Fruit fly (Drosophila melanogaster) whole organism, embryonic: ENCODE results near the gene cno.

Experiments used
- B-H2 ChIP-seq: fragments of 200-800 bp; sonication (Bioruptor generic); optimal IDR thresholded peaks from 2 replicates; lab custom pipeline; 2018; ENCODE audit warnings: missing biosample characterization, mild to moderate bottlenecking, missing genetic modification characterization
- Bgb ChIP-seq: fragments of 200-800 bp; sonication (Bioruptor generic); IDR thresholded peaks from 2 replicates; pipeline ENCODE4 v1.3.6; 2022; ENCODE audit warnings: missing biosample characterization, missing genetic modification characterization; ENCODE audit not compliant: partially characterized antibody
- BtbVII ChIP-seq: fragments of 200-800 bp; sonication (Bioruptor generic); optimal IDR thresholded peaks from 3 replicates; lab custom pipeline; 2017; ENCODE audit warnings: missing biosample characterization, mild to moderate bottlenecking, missing genetic modification characterization
- CG10543 ChIP-seq: fragments of 200-800 bp; sonication (Bioruptor generic); optimal IDR thresholded peaks from 3 replicates; lab custom pipeline; 2017; ENCODE audit warnings: missing biosample characterization, mild to moderate bottlenecking, missing genetic modification characterization, moderate library complexity
- CG11085 ChIP-seq: fragments of 200-800 bp; sonication (Bioruptor generic); IDR thresholded peaks from 2 replicates; pipeline ENCODE4 v1.3.6; 2022; ENCODE audit warnings: missing biosample characterization, missing genetic modification characterization
- CG11093 ChIP-seq: fragments of 200-800 bp; sonication (Bioruptor generic); IDR thresholded peaks from 3 replicates; pipeline ENCODE4 v1.3.6; 2022; ENCODE audit warnings: missing biosample characterization, missing genetic modification characterization
- CG12071 ChIP-seq: fragments of 200-800 bp; sonication (Bioruptor generic); optimal IDR thresholded peaks from 3 replicates; lab custom pipeline; 2018; ENCODE audit warnings: missing biosample characterization, mild to moderate bottlenecking, missing genetic modification characterization
- CG1529 ChIP-seq: fragments of 200-800 bp; sonication (Bioruptor generic); optimal IDR thresholded peaks from 3 replicates; lab custom pipeline; 2018; ENCODE audit warnings: missing biosample characterization, missing genetic modification characterization
- CG1602 ChIP-seq: fragments of 200-800 bp; sonication (Bioruptor generic); optimal IDR thresholded peaks from 3 replicates; lab custom pipeline; 2016; ENCODE audit warnings: missing biosample characterization, missing genetic modification characterization
- CG17359 ChIP-seq: fragments of 200-800 bp; sonication (Bioruptor generic); optimal IDR thresholded peaks from 3 replicates; lab custom pipeline; 2018; ENCODE audit warnings: missing biosample characterization, mild to moderate bottlenecking, missing genetic modification characterization, moderate library complexity
- CG18476 ChIP-seq: fragments of 200-800 bp; sonication (Bioruptor generic); optimal IDR thresholded peaks from 2 replicates; lab custom pipeline; 2016; ENCODE audit warnings: missing biosample characterization, mild to moderate bottlenecking, missing genetic modification characterization
- CG18764 ChIP-seq: fragments of 200-800 bp; sonication (Bioruptor generic); optimal IDR thresholded peaks from 3 replicates; lab custom pipeline; 2016; ENCODE audit warnings: missing biosample characterization, missing genetic modification characterization
- CG2678 ChIP-seq: fragments of 200-800 bp; sonication (Bioruptor generic); optimal IDR thresholded peaks from 3 replicates; lab custom pipeline; 2019; ENCODE audit warnings: missing biosample characterization, mild to moderate bottlenecking, missing genetic modification characterization, moderate library complexity
- CG31441 ChIP-seq: fragments of 200-800 bp; sonication (Bioruptor generic); IDR thresholded peaks from 2 replicates; pipeline ENCODE4 v1.3.6; 2022; ENCODE audit warnings: missing biosample characterization, missing genetic modification characterization
- CG34376 ChIP-seq: fragments of 200-800 bp; sonication (Bioruptor generic); optimal IDR thresholded peaks from 2 replicates; lab custom pipeline; 2018; ENCODE audit warnings: missing biosample characterization, mild to moderate bottlenecking, missing genetic modification characterization
- CG3847 ChIP-seq: fragments of 200-800 bp; sonication (Bioruptor generic); IDR thresholded peaks from 2 replicates; pipeline ENCODE4 v1.3.6; 2022; ENCODE audit warnings: missing biosample characterization, missing genetic modification characterization
- CG4360 ChIP-seq: fragments of 200-800 bp; sonication (Bioruptor generic); IDR thresholded peaks from 2 replicates; pipeline ENCODE4 v1.3.6; 2022; ENCODE audit warnings: missing biosample characterization, missing genetic modification characterization
- CG4730 ChIP-seq: fragments of 200-800 bp; sonication (Bioruptor generic); IDR thresholded peaks from 2 replicates; pipeline ENCODE4 v1.3.6; 2022; ENCODE audit warnings: missing biosample characterization, missing genetic modification characterization
- CG7745 ChIP-seq: fragments of 200-800 bp; sonication (Bioruptor generic); optimal IDR thresholded peaks from 2 replicates; lab custom pipeline; 2018; ENCODE audit warnings: missing biosample characterization, mild to moderate bottlenecking, missing genetic modification characterization, moderate library complexity
- CG9609 ChIP-seq: fragments of 200-800 bp; sonication (Bioruptor generic); optimal IDR thresholded peaks from 3 replicates; lab custom pipeline; 2016; ENCODE audit warnings: missing biosample characterization, missing genetic modification characterization
- CG9727 ChIP-seq: fragments of 200-800 bp; sonication (Bioruptor generic); optimal IDR thresholded peaks from 3 replicates; lab custom pipeline; 2017; ENCODE audit warnings: missing biosample characterization, mild to moderate bottlenecking, missing genetic modification characterization
- CG9817 ChIP-seq: fragments of 200-800 bp; sonication (Bioruptor generic); optimal IDR thresholded peaks from 2 replicates; lab custom pipeline; 2018; ENCODE audit warnings: missing biosample characterization, mild to moderate bottlenecking, missing genetic modification characterization, moderate library complexity
- D ChIP-seq, 2 experiments: fragments of 200-800 bp in 1 of 2; fragments of >200 bp in 1 of 2; sonication (Bioruptor generic) in 1 of 2; optimal IDR thresholded peaks; 2 replicates in 1 of 2; 3 replicates in 1 of 2; lab custom pipeline; 2017; ENCODE audit warnings: mild to moderate bottlenecking in 1 of 2, missing biosample characterization in 1 of 2, missing genetic modification characterization in 1 of 2, missing genetic modification reagents in 1 of 2
- Dll ChIP-seq: fragments of 200-800 bp; sonication (Bioruptor generic); IDR thresholded peaks from 4 replicates; pipeline ENCODE4 v1.3.6; 2022; ENCODE audit warnings: missing biosample characterization, missing genetic modification characterization; ENCODE audit not compliant: partially characterized antibody
- Eip74EF ChIP-seq, 2 experiments: fragments of 200-800 bp in 1 of 2; fragments of >200 bp in 1 of 2; sonication (Bioruptor generic) in 1 of 2; optimal IDR thresholded peaks; 2 replicates each; lab custom pipeline; 2017 to 2019; ENCODE audit warnings: missing biosample characterization in 2 of 2, missing genetic modification characterization in 2 of 2, mild to moderate bottlenecking in 1 of 2, moderate library complexity in 1 of 2
- HLH54F ChIP-seq: fragments of 200-800 bp; sonication (Bioruptor generic); optimal IDR thresholded peaks from 3 replicates; lab custom pipeline; 2016; ENCODE audit warnings: missing biosample characterization, missing genetic modification characterization
- HmgZ ChIP-seq: fragments of 200-800 bp; sonication (Bioruptor generic); optimal IDR thresholded peaks from 2 replicates; lab custom pipeline; 2018; ENCODE audit warnings: missing biosample characterization, mild to moderate bottlenecking, missing genetic modification characterization
- Hr51 ChIP-seq, 2 experiments: fragments of 200-800 bp; sonication (Bioruptor generic); optimal IDR thresholded peaks; 2 replicates in 1 of 2; 3 replicates in 1 of 2; lab custom pipeline; 2016 to 2018; ENCODE audit warnings: missing biosample characterization in 2 of 2, missing genetic modification characterization in 2 of 2, mild to moderate bottlenecking in 1 of 2, moderate library complexity in 1 of 2
- Max ChIP-seq: fragments of 200-800 bp; sonication (Bioruptor generic); optimal IDR thresholded peaks from 2 replicates; lab custom pipeline; 2016; ENCODE audit warnings: missing biosample characterization, mild to moderate bottlenecking, missing genetic modification characterization
- Meics ChIP-seq: fragments of 200-800 bp; sonication (Bioruptor generic); optimal IDR thresholded peaks from 2 replicates; lab custom pipeline; 2017; ENCODE audit warnings: missing biosample characterization, mild to moderate bottlenecking, missing genetic modification characterization
- NC2α ChIP-seq: fragments of 200-800 bp; sonication (Bioruptor generic); optimal IDR thresholded peaks from 2 replicates; lab custom pipeline; 2016; ENCODE audit warnings: missing biosample characterization, missing genetic modification characterization
- Opbp ChIP-seq: fragments of 200-800 bp; sonication (Bioruptor generic); IDR thresholded peaks from 3 replicates; pipeline ENCODE4 v1.3.6; 2022; ENCODE audit warnings: missing biosample characterization, missing genetic modification characterization; ENCODE audit not compliant: partially characterized antibody
- Pdp1 ChIP-seq, 2 experiments: fragments of 200-800 bp; sonication (Bioruptor generic); optimal IDR thresholded peaks; 3 replicates each; lab custom pipeline; 2016; ENCODE audit warnings: missing biosample characterization in 2 of 2, missing genetic modification characterization in 2 of 2, mild to moderate bottlenecking in 1 of 2, moderate library complexity in 1 of 2
- Ptx1 ChIP-seq: fragments of 200-800 bp; sonication (Bioruptor generic); IDR thresholded peaks from 2 replicates; pipeline ENCODE4 v1.3.6; 2022; ENCODE audit warnings: missing biosample characterization, missing genetic modification characterization
- Side ChIP-seq: fragments of 200-800 bp; sonication (Bioruptor generic); optimal IDR thresholded peaks from 2 replicates; lab custom pipeline; 2016; ENCODE audit warnings: missing biosample characterization, missing genetic modification characterization
- Vsx1 ChIP-seq: fragments of 200-800 bp; sonication (Bioruptor generic); optimal IDR thresholded peaks from 2 replicates; lab custom pipeline; 2017; ENCODE audit warnings: missing biosample characterization, mild to moderate bottlenecking, missing genetic modification characterization, missing genetic modification reagents
- chif ChIP-seq, 2 experiments: fragments of 200-800 bp; sonication (Bioruptor generic); optimal IDR thresholded peaks; 3 replicates each; lab custom pipeline; 2016; ENCODE audit warnings: missing biosample characterization in 2 of 2, missing genetic modification characterization in 2 of 2
- dmrt99B ChIP-seq: fragments of 200-800 bp; sonication (Bioruptor generic); optimal IDR thresholded peaks from 2 replicates; lab custom pipeline; 2018; ENCODE audit warnings: missing biosample characterization, mild to moderate bottlenecking, missing genetic modification characterization, moderate library complexity
- gce ChIP-seq: fragments of 200-800 bp; sonication (Bioruptor generic); IDR thresholded peaks from 3 replicates; pipeline ENCODE4 v1.3.6; 2022; ENCODE audit warnings: missing biosample characterization, missing genetic modification characterization
- gem ChIP-seq: fragments of 200-800 bp; sonication (Bioruptor generic); optimal IDR thresholded peaks from 2 replicates; lab custom pipeline; 2019; ENCODE audit warnings: missing biosample characterization, mild to moderate bottlenecking, missing genetic modification characterization, moderate library complexity
- ham ChIP-seq: fragments of 200-800 bp; sonication (Bioruptor generic); IDR thresholded peaks from 2 replicates; pipeline ENCODE4 v1.3.6; 2022; ENCODE audit warnings: missing biosample characterization, missing genetic modification characterization
- nmo ChIP-seq: fragments of 200-800 bp; sonication (Bioruptor generic); optimal IDR thresholded peaks from 2 replicates; lab custom pipeline; 2018; ENCODE audit warnings: missing biosample characterization, mild to moderate bottlenecking, missing genetic modification characterization, moderate library complexity
- nom ChIP-seq: fragments of 200-800 bp; sonication (Bioruptor generic); optimal IDR thresholded peaks from 2 replicates; lab custom pipeline; 2017; ENCODE audit warnings: missing biosample characterization, missing genetic modification characterization, mild to moderate bottlenecking, moderate library complexity, missing genetic modification reagents
- pnt ChIP-seq: fragments of 200-800 bp; sonication (Bioruptor generic); optimal IDR thresholded peaks from 3 replicates; lab custom pipeline; 2016; ENCODE audit warnings: missing biosample characterization, missing genetic modification characterization
- tx ChIP-seq: fragments of 200-800 bp; sonication (Bioruptor generic); optimal IDR thresholded peaks from 2 replicates; lab custom pipeline; 2016; ENCODE audit warnings: missing biosample characterization, missing genetic modification characterization
- vvl ChIP-seq: fragments of 200-800 bp; sonication (Bioruptor generic); IDR thresholded peaks from 2 replicates; pipeline ENCODE4 v1.3.6; 2022; ENCODE audit warnings: missing biosample characterization, missing genetic modification characterization
- yki ChIP-seq: fragments of >200 bp; optimal IDR thresholded peaks from 3 replicates; lab custom pipeline; 2018

Gene cno

dm6 chr3R:5264251-5265098 lies 47.2 kb upstream of the cno start (continued):
- no peak for TF ChIP-seq CG11093
- TF ChIP-seq CG1529 (GFP tag; lab: Kevin White, UChicago), result no peak
- peak; percentile 56 for TF ChIP-seq Meics (GFP tag; lab: Kevin White, UChicago)
- no peak for TF ChIP-seq CG11085 (GFP tag; lab: Robert Waterston, UW)
- TF ChIP-seq Hr51 (GFP tag; optimal IDR thresholded peaks at IDR 0.05; lab: Kevin White, UChicago), result peak in 1 of 2 experiments; percentile 48
- TF ChIP-seq Bgb (GFP tag; lab: Robert Waterston, UW), result peak; percentile 41; the same call in 1 of the 2 replicates
- TF ChIP-seq CG4360, result 0 out of 2 replicates have a peak, but pooled peaks have one; percentile 17
- TF ChIP-seq Max (GFP tag; lab: Kevin White, UChicago), result no peak
- peak; percentile 74 for TF ChIP-seq CG2678 (tag; lab: Kevin White, UChicago)
- peak; percentile 47 for TF ChIP-seq CG12071 (GFP tag; lab: Kevin White, UChicago)
- no peak for TF ChIP-seq Ptx1 (GFP tag; lab: Robert Waterston, UW)
- TF ChIP-seq CG18764, result peak; percentile 37
- TF ChIP-seq HLH54F (GFP tag; lab: Kevin White, UChicago), result peak; percentile 41
- TF ChIP-seq BtbVII (GFP tag; lab: Kevin White, UChicago), result peak; percentile 59
- peak in 1 of 2 experiments; percentile 15 for TF ChIP-seq Eip74EF (GFP tag; optimal IDR thresholded peaks at IDR 0.05; lab: Kevin White, UChicago)
- TF ChIP-seq B-H2, result peak; percentile 18
- peak; percentile 35 for TF ChIP-seq yki (lab: Kevin White, UChicago)
- peak; percentile 7 for TF ChIP-seq CG1602 (GFP tag; lab: Kevin White, UChicago)
- TF ChIP-seq Pdp1 (GFP tag; optimal IDR thresholded peaks at IDR 0.05; lab: Kevin White, UChicago), result peak in 1 of 2 experiments; percentile 58
- 0 out of 2 replicates have a peak, but pooled peaks have one; percentile 23 for TF ChIP-seq CG31441 (GFP tag; lab: Robert Waterston, UW)
- no peak for TF ChIP-seq CG7745
- no peak for TF ChIP-seq CG4730 (GFP tag; lab: Robert Waterston, UW)
- peak; percentile 48 for TF ChIP-seq D (optimal IDR thresholded peaks at IDR 0.05; lab: Kevin White, UChicago)
- no peak for TF ChIP-seq D (GFP tag; optimal IDR thresholded peaks at IDR 0.05; lab: Kevin White, UChicago)
- TF ChIP-seq CG34376 (GFP tag; lab: Kevin White, UChicago), result peak; percentile 54
- peak; percentile 49 for TF ChIP-seq NC2α
- 0 out of 3 replicates have a peak, but pooled peaks have one; percentile 37 for TF ChIP-seq Opbp (GFP tag; lab: Robert Waterston, UW)
- no peak for TF ChIP-seq pnt
- TF ChIP-seq Side (GFP tag; lab: Kevin White, UChicago), result peak; percentile 29
- TF ChIP-seq ham (GFP tag; lab: Robert Waterston, UW), result no peak
- TF ChIP-seq CG9609 (GFP tag; lab: Kevin White, UChicago), result peak; percentile 14
- TF ChIP-seq CG9817 (tag; lab: Kevin White, UChicago), result peak; percentile 6
- peak; percentile 46 for TF ChIP-seq nmo (GFP tag; lab: Kevin White, UChicago)
- peak; percentile 46 for TF ChIP-seq CG9727 (GFP tag; lab: Kevin White, UChicago)
- TF ChIP-seq vvl (GFP tag; lab: Robert Waterston, UW), result peak; percentile 53
- peak; percentile 54 for TF ChIP-seq dmrt99B (tag; lab: Kevin White, UChicago)
- TF ChIP-seq chif (GFP tag; optimal IDR thresholded peaks at IDR 0.05; lab: Kevin White, UChicago), result peak; percentile 15 to 16
- peak; percentile 58 for TF ChIP-seq gem (tag; lab: Kevin White, UChicago)
- TF ChIP-seq tx (GFP tag; lab: Kevin White, UChicago), result peak; percentile 4
- TF ChIP-seq Dll (GFP tag; lab: Robert Waterston, UW), result 0 out of 4 replicates have a peak, but pooled peaks have one; percentile 8
- 0 out of 2 replicates have a peak, but pooled peaks have one; percentile 27 for TF ChIP-seq CG3847 (GFP tag; lab: Robert Waterston, UW)
- TF ChIP-seq CG10543 (GFP tag; lab: Kevin White, UChicago), result peak; percentile 82
- TF ChIP-seq CG18476 (GFP tag; lab: Kevin White, UChicago), result no peak
- TF ChIP-seq CG17359 (tag; lab: Kevin White, UChicago), result peak; percentile 18
- no peak for TF ChIP-seq gce (GFP tag; lab: Robert Waterston, UW)
- peak; percentile 44 for TF ChIP-seq HmgZ (tag; lab: Kevin White, UChicago)
- TF ChIP-seq Vsx1 (GFP tag; lab: Kevin White, UChicago), result peak; percentile 38
- TF ChIP-seq nom (GFP tag; lab: Kevin White, UChicago), result peak; percentile 30
